Fruit fly (Drosophila melanogaster) whole organism, embryonic: ENCODE data around the gene DnaJ-1.

Experiments
- Ada2b ChIP-seq: fragments of 200-800 bp; sonication (Bioruptor generic); IDR thresholded peaks from 2 replicates; pipeline ENCODE4 v1.3.6; 2022; ENCODE audit warnings: missing biosample characterization, missing genetic modification characterization
- Bdp1 ChIP-seq: fragments of 200-800 bp; sonication (Bioruptor generic); optimal IDR thresholded peaks from 3 replicates; lab custom pipeline; 2016; ENCODE audit warnings: missing biosample characterization, missing genetic modification characterization
- Bgb ChIP-seq: fragments of 200-800 bp; sonication (Bioruptor generic); IDR thresholded peaks from 2 replicates; pipeline ENCODE4 v1.3.6; 2022; ENCODE audit warnings: missing biosample characterization, missing genetic modification characterization; ENCODE audit not compliant: partially characterized antibody
- CG10274 ChIP-seq: fragments of 200-800 bp; sonication (Bioruptor generic); optimal IDR thresholded peaks from 3 replicates; lab custom pipeline; 2017; ENCODE audit warnings: missing biosample characterization, mild to moderate bottlenecking, missing genetic modification characterization
- CG10366 ChIP-seq: fragments of 200-800 bp; sonication (Bioruptor generic); IDR thresholded peaks from 2 replicates; pipeline ENCODE4 v1.3.6; 2022; ENCODE audit warnings: missing biosample characterization, missing genetic modification characterization
- CG11398 ChIP-seq: fragments of 200-800 bp; sonication (Bioruptor generic); optimal IDR thresholded peaks from 2 replicates; lab custom pipeline; 2016; ENCODE audit warnings: missing biosample characterization, missing genetic modification characterization
- CG11695 ChIP-seq: fragments of 200-800 bp; sonication (Bioruptor generic); IDR thresholded peaks from 3 replicates; pipeline ENCODE4 v1.3.6; 2022; ENCODE audit warnings: missing biosample characterization, missing genetic modification characterization
- CG14860 ChIP-seq: fragments of 200-800 bp; sonication (Bioruptor generic); IDR thresholded peaks from 3 replicates; pipeline ENCODE4 v1.3.6; 2022; ENCODE audit warnings: missing biosample characterization, missing genetic modification characterization; ENCODE audit not compliant: partially characterized antibody
- CG16863 ChIP-seq: fragments of 200-800 bp; sonication (Bioruptor generic); optimal IDR thresholded peaks from 3 replicates; lab custom pipeline; 2016; ENCODE audit warnings: missing biosample characterization, missing genetic modification characterization
- CG18476 ChIP-seq: fragments of 200-800 bp; sonication (Bioruptor generic); optimal IDR thresholded peaks from 2 replicates; lab custom pipeline; 2016; ENCODE audit warnings: missing biosample characterization, mild to moderate bottlenecking, missing genetic modification characterization
- CG2120 ChIP-seq: fragments of 200-800 bp; sonication (Bioruptor generic); optimal IDR thresholded peaks from 3 replicates; lab custom pipeline; 2016; ENCODE audit warnings: missing biosample characterization, missing genetic modification characterization
- CG2129 ChIP-seq: fragments of 200-800 bp; sonication (Bioruptor generic); IDR thresholded peaks from 2 replicates; pipeline ENCODE4 v1.3.6; 2022; ENCODE audit warnings: missing biosample characterization, missing genetic modification characterization; ENCODE audit not compliant: partially characterized antibody
- CG2202 ChIP-seq: fragments of 200-800 bp; sonication (Bioruptor generic); optimal IDR thresholded peaks from 2 replicates; lab custom pipeline; 2018; ENCODE audit warnings: missing biosample characterization, mild to moderate bottlenecking, missing genetic modification characterization
- CG2678 ChIP-seq: fragments of 200-800 bp; sonication (Bioruptor generic); optimal IDR thresholded peaks from 3 replicates; lab custom pipeline; 2019; ENCODE audit warnings: missing biosample characterization, mild to moderate bottlenecking, missing genetic modification characterization, moderate library complexity
- CG2712 ChIP-seq: fragments of 200-800 bp; optimal IDR thresholded peaks from 3 replicates; lab custom pipeline; 2019; ENCODE audit warnings: missing biosample characterization, mild to moderate bottlenecking, missing genetic modification characterization, moderate library complexity
- CG33213 ChIP-seq: fragments of 200-800 bp; sonication (Bioruptor generic); optimal IDR thresholded peaks from 3 replicates; lab custom pipeline; 2016; ENCODE audit warnings: missing biosample characterization, missing genetic modification characterization
- CG6272 ChIP-seq: fragments of 200-800 bp; sonication (Bioruptor generic); IDR thresholded peaks from 2 replicates; pipeline ENCODE4 v1.3.6; 2022; ENCODE audit warnings: missing biosample characterization, missing genetic modification characterization
- CG6791 ChIP-seq: fragments of 200-800 bp; sonication (Bioruptor generic); IDR thresholded peaks from 3 replicates; pipeline ENCODE4 v1.3.6; 2022; ENCODE audit warnings: missing biosample characterization, missing genetic modification characterization; ENCODE audit not compliant: partially characterized antibody
- CG9932 ChIP-seq: fragments of 200-800 bp; sonication (Bioruptor generic); IDR thresholded peaks from 2 replicates; pipeline ENCODE4 v1.3.6; 2022; ENCODE audit warnings: missing biosample characterization, missing genetic modification characterization
- CHES-1-like ChIP-seq: fragments of 200-800 bp; sonication (Bioruptor generic); optimal IDR thresholded peaks from 2 replicates; lab custom pipeline; 2016; ENCODE audit warnings: missing biosample characterization, missing genetic modification characterization
- D19A ChIP-seq: fragments of 200-800 bp; optimal IDR thresholded peaks from 3 replicates; lab custom pipeline; 2019; ENCODE audit warnings: missing biosample characterization, mild to moderate bottlenecking, missing genetic modification characterization, moderate library complexity
- Dip3 ChIP-seq: fragments of 200-800 bp; sonication (Bioruptor generic); optimal IDR thresholded peaks from 3 replicates; lab custom pipeline; 2016; ENCODE audit warnings: missing biosample characterization, missing genetic modification characterization
- ERR ChIP-seq: fragments of 200-800 bp; sonication (Bioruptor generic); optimal IDR thresholded peaks from 2 replicates; lab custom pipeline; 2016; ENCODE audit warnings: missing biosample characterization, missing genetic modification characterization
- Elba2 ChIP-seq: fragments of 200-800 bp; sonication (Bioruptor generic); optimal IDR thresholded peaks from 3 replicates; lab custom pipeline; 2016; ENCODE audit warnings: missing biosample characterization, missing genetic modification characterization
- Fer3 ChIP-seq: fragments of 200-800 bp; sonication (Bioruptor generic); optimal IDR thresholded peaks from 2 replicates; lab custom pipeline; 2018; ENCODE audit warnings: missing biosample characterization, mild to moderate bottlenecking, missing genetic modification characterization, moderate library complexity
- HmgZ ChIP-seq: fragments of 200-800 bp; sonication (Bioruptor generic); optimal IDR thresholded peaks from 2 replicates; lab custom pipeline; 2018; ENCODE audit warnings: missing biosample characterization, mild to moderate bottlenecking, missing genetic modification characterization
- Max ChIP-seq: fragments of 200-800 bp; sonication (Bioruptor generic); optimal IDR thresholded peaks from 2 replicates; lab custom pipeline; 2016; ENCODE audit warnings: missing biosample characterization, mild to moderate bottlenecking, missing genetic modification characterization
- NFAT ChIP-seq: fragments of 200-800 bp; sonication (Bioruptor generic); IDR thresholded peaks from 2 replicates; pipeline ENCODE4 v1.3.6; 2022; ENCODE audit warnings: missing biosample characterization, missing genetic modification characterization
- PHDP ChIP-seq: fragments of 200-800 bp; sonication (Bioruptor generic); optimal IDR thresholded peaks from 3 replicates; lab custom pipeline; 2018; ENCODE audit warnings: missing biosample characterization, mild to moderate bottlenecking, missing genetic modification characterization, moderate library complexity
- ab ChIP-seq: fragments of 200-800 bp; sonication (Bioruptor generic); optimal IDR thresholded peaks from 2 replicates; lab custom pipeline; 2016; ENCODE audit warnings: missing biosample characterization, missing genetic modification characterization
- ac ChIP-seq: fragments of 200-800 bp; sonication (Bioruptor generic); optimal IDR thresholded peaks from 3 replicates; lab custom pipeline; 2017; ENCODE audit warnings: missing biosample characterization, mild to moderate bottlenecking, missing genetic modification characterization
- amos ChIP-seq: fragments of 200-800 bp; sonication (Bioruptor generic); IDR thresholded peaks from 2 replicates; pipeline ENCODE4 v1.3.6; 2022; ENCODE audit warnings: missing biosample characterization, missing genetic modification characterization; ENCODE audit not compliant: partially characterized antibody
- aop ChIP-seq: fragments of 200-800 bp; sonication (Bioruptor generic); IDR thresholded peaks from 2 replicates; pipeline ENCODE4 v1.3.6; 2022; ENCODE audit warnings: missing biosample characterization, missing genetic modification characterization
- caup ChIP-seq: fragments of 200-800 bp; sonication (Bioruptor generic); optimal IDR thresholded peaks from 3 replicates; lab custom pipeline; 2017; ENCODE audit warnings: missing biosample characterization, mild to moderate bottlenecking, missing genetic modification characterization, moderate library complexity; ENCODE audit not compliant: severe bottlenecking
- crp ChIP-seq, 2 experiments: fragments of 200-800 bp; sonication (Bioruptor generic); optimal IDR thresholded peaks; 2 replicates in 1 of 2; 3 replicates in 1 of 2; lab custom pipeline; 2017; ENCODE audit warnings: missing biosample characterization in 2 of 2, missing genetic modification characterization in 2 of 2, mild to moderate bottlenecking in 1 of 2, moderate library complexity in 1 of 2
- dpn ChIP-seq, 2 experiments: fragments of 200-800 bp; sonication (Bioruptor generic); optimal IDR thresholded peaks; 3 replicates each; lab custom pipeline; 2016; ENCODE audit warnings: missing biosample characterization in 2 of 2, missing genetic modification characterization in 2 of 2
- eve ChIP-seq, 2 experiments: fragments of >200 bp; optimal IDR thresholded peaks; 2 replicates each; lab custom pipeline; 2017; ENCODE audit warnings: missing biosample characterization in 2 of 2, missing genetic modification characterization in 2 of 2
- ftz-f1 ChIP-seq: fragments of 200-800 bp; sonication (Bioruptor generic); optimal IDR thresholded peaks from 2 replicates; lab custom pipeline; 2016; ENCODE audit warnings: missing biosample characterization, missing genetic modification characterization
- fu2 ChIP-seq: fragments of 200-800 bp; sonication (Bioruptor generic); optimal IDR thresholded peaks from 2 replicates; lab custom pipeline; 2016; ENCODE audit warnings: missing biosample characterization, missing genetic modification characterization
- gcm ChIP-seq: fragments of 200-800 bp; sonication (Bioruptor generic); optimal IDR thresholded peaks from 2 replicates; lab custom pipeline; 2019; ENCODE audit warnings: missing biosample characterization, mild to moderate bottlenecking, missing genetic modification characterization, moderate library complexity
- gt ChIP-seq: fragments of 200-800 bp; sonication (Bioruptor generic); IDR thresholded peaks from 2 replicates; pipeline ENCODE4 v1.3.6; 2022; ENCODE audit warnings: missing biosample characterization, missing genetic modification characterization
- prd ChIP-seq, 3 experiments: fragments of >200 bp in 2 of 3; fragments of 200-800 bp in 1 of 3; sonication (Bioruptor generic) in 1 of 3; optimal IDR thresholded peaks in 2 of 3; IDR thresholded peaks in 1 of 3; 2 replicates in 2 of 3; 3 replicates in 1 of 3; pipeline versions ENCODE4 v1.3.6 to Lab custom; 2017 to 2022; ENCODE audit warnings: missing biosample characterization in 1 of 3, missing genetic modification characterization in 1 of 3
- pzg ChIP-seq: fragments of 200-800 bp; sonication (Bioruptor generic); optimal IDR thresholded peaks from 3 replicates; lab custom pipeline; 2018; ENCODE audit warnings: missing biosample characterization, mild to moderate bottlenecking, missing genetic modification characterization, moderate library complexity
- schlank ChIP-seq: fragments of 200-800 bp; sonication (Bioruptor generic); optimal IDR thresholded peaks from 2 replicates; lab custom pipeline; 2018; ENCODE audit warnings: missing biosample characterization, mild to moderate bottlenecking, missing genetic modification characterization
- sima ChIP-seq: fragments of 200-800 bp; sonication (Bioruptor generic); optimal IDR thresholded peaks from 2 replicates; lab custom pipeline; 2016; ENCODE audit warnings: missing biosample characterization, missing genetic modification characterization
- sqz ChIP-seq: fragments of 200-800 bp; sonication (Bioruptor generic); optimal IDR thresholded peaks from 3 replicates; lab custom pipeline; 2018; ENCODE audit warnings: missing biosample characterization, mild to moderate bottlenecking, missing genetic modification characterization
- tap ChIP-seq: fragments of 200-800 bp; optimal IDR thresholded peaks from 3 replicates; lab custom pipeline; 2019; ENCODE audit warnings: missing biosample characterization, mild to moderate bottlenecking, missing genetic modification characterization, moderate library complexity
- toy ChIP-seq: fragments of 200-800 bp; sonication (Bioruptor generic); IDR thresholded peaks from 2 replicates; pipeline ENCODE4 v1.3.6; 2022; ENCODE audit warnings: missing biosample characterization, missing genetic modification characterization
- tup ChIP-seq: fragments of 200-800 bp; sonication (Bioruptor generic); optimal IDR thresholded peaks from 2 replicates; lab custom pipeline; 2016; ENCODE audit warnings: missing biosample characterization, mild to moderate bottlenecking, missing genetic modification characterization, moderate library complexity
- twi ChIP-seq: fragments of 200-800 bp; optimal IDR thresholded peaks from 2 replicates; lab custom pipeline; 2019; ENCODE audit warnings: missing biosample characterization, mild to moderate bottlenecking, missing genetic modification characterization, moderate library complexity
- tx ChIP-seq: fragments of 200-800 bp; sonication (Bioruptor generic); optimal IDR thresholded peaks from 2 replicates; lab custom pipeline; 2016; ENCODE audit warnings: missing biosample characterization, missing genetic modification characterization

Gene DnaJ-1

DNA sequence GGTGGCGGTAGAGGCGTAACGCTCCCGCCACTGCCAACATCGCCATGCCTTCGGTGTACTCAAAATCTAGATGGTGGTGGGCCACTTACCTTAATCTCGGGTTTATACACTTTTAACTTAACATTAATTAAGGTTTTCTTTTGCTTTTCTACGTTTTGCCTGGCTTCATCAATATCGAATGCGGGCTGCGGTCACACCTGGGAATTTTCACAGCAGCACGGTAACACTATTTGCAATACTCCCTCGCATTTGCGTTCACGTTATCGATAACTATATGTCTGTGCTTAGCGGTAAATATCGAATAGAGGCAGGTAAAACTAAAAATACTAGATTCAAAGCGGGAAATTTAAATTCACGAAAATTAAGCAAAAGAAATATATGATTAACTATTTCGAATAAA lies 42.0 kb upstream of the DnaJ-1 start, which contains the start of gene Bre1 (continued):
- TF ChIP-seq CG10366 (no peak), CG16863 (no peak), CG9932 (GFP tag; lab: Robert Waterston, UW) (no peak), dpn (GFP tag; optimal IDR thresholded peaks at IDR 0.05; lab: Kevin White, UChicago) (no peak), CG2129 (peak; percentile 44; the same call in 1 of the 2 replicates), aop (GFP tag; lab: Robert Waterston, UW) (no peak), sima (GFP tag; lab: Kevin White, UChicago) (no peak), tup (GFP tag; lab: Kevin White, UChicago) (no peak), CG6791 (peak; percentile 72; the same call in 2 of the 3 replicates), CHES-1-like (no peak), NFAT (no peak), CG10274 (GFP tag; lab: Kevin White, UChicago) (no peak), toy (no peak), Fer3 (tag; lab: Kevin White, UChicago) (no peak), caup (GFP tag; lab: Kevin White, UChicago) (no peak), Max (GFP tag; lab: Kevin White, UChicago) (no peak), fu2 (GFP tag; lab: Kevin White, UChicago) (no peak), Bgb (GFP tag; lab: Robert Waterston, UW) (peak; percentile 77), tx (GFP tag; lab: Kevin White, UChicago) (no peak), CG18476 (GFP tag; lab: Kevin White, UChicago) (no peak), CG2120 (GFP tag; lab: Kevin White, UChicago) (no peak), prd (optimal IDR thresholded peaks at IDR 0.05; lab: Kevin White, UChicago) (no peak), prd (GFP tag; IDR thresholded peaks at IDR 0.05; lab: Robert Waterston, UW) (0 out of 3 replicates have a peak, but pooled peaks have one; percentile 23), tap (tag; lab: Kevin White, UChicago) (no peak), Ada2b (GFP tag; lab: Robert Waterston, UW) (no peak), schlank (tag; lab: Kevin White, UChicago) (no peak), sqz (no peak), pzg (GFP tag; lab: Kevin White, UChicago) (peak; percentile 98), CG6272 (GFP tag; lab: Robert Waterston, UW) (no peak), gcm (GFP tag; lab: Kevin White, UChicago) (peak; percentile 45), Dip3 (GFP tag; lab: Kevin White, UChicago) (no peak), Bdp1 (GFP tag; lab: Kevin White, UChicago) (no peak), ERR (GFP tag; lab: Kevin White, UChicago) (no peak), eve (GFP tag; optimal IDR thresholded peaks at IDR 0.05; lab: Kevin White, UChicago) (no peak), Elba2 (GFP tag; lab: Kevin White, UChicago) (no peak), ab (no peak), CG2678 (tag; lab: Kevin White, UChicago) (no peak), HmgZ (peak; percentile 63), CG33213 (GFP tag; lab: Kevin White, UChicago) (no peak), twi (tag; lab: Kevin White, UChicago) (no peak), ftz-f1 (no peak), PHDP (tag; lab: Kevin White, UChicago) (no peak), CG11398 (GFP tag; lab: Kevin White, UChicago) (no peak), CG2712 (tag; lab: Kevin White, UChicago) (peak; percentile 29), gt (GFP tag; lab: Robert Waterston, UW) (no peak), crp (GFP tag; optimal IDR thresholded peaks at IDR 0.05; lab: Kevin White, UChicago) (no peak), D19A (tag; lab: Kevin White, UChicago) (no peak), CG14860 (GFP tag; lab: Robert Waterston, UW) (no peak; the same call in 2 of the 3 replicates), amos (GFP tag; lab: Robert Waterston, UW) (peak; percentile 85), CG11695 (GFP tag; lab: Robert Waterston, UW) (no peak), CG2202 (tag; lab: Kevin White, UChicago) (no peak), ac (no peak)
